Fruit fly (Drosophila melanogaster) whole organism, embryonic: ENCODE data around the gene CG15773.

Source experiments
- CG12659 ChIP-seq: fragments of 200-800 bp; sonication (Bioruptor generic); optimal IDR thresholded peaks from 3 replicates; lab custom pipeline; 2017; ENCODE audit warnings: mild to moderate bottlenecking, missing biosample characterization, missing genetic modification reagents, missing genetic modification characterization
- CG17186 ChIP-seq: fragments of 200-800 bp; sonication (Bioruptor generic); optimal IDR thresholded peaks from 3 replicates; lab custom pipeline; 2017; ENCODE audit warnings: missing biosample characterization, missing genetic modification reagents, missing genetic modification characterization
- CG2712 ChIP-seq: fragments of 200-800 bp; optimal IDR thresholded peaks from 3 replicates; lab custom pipeline; 2019; ENCODE audit warnings: missing biosample characterization, mild to moderate bottlenecking, missing genetic modification characterization, moderate library complexity
- CG30020 ChIP-seq: fragments of 200-800 bp; optimal IDR thresholded peaks from 2 replicates; lab custom pipeline; 2019; ENCODE audit warnings: missing biosample characterization, mild to moderate bottlenecking, missing genetic modification characterization, moderate library complexity
- CG42726 ChIP-seq: fragments of 200-800 bp; sonication (Bioruptor generic); IDR thresholded peaks from 2 replicates; pipeline ENCODE4 v1.3.6; 2022; ENCODE audit warnings: missing biosample characterization, missing genetic modification characterization; ENCODE audit not compliant: partially characterized antibody
- Lhr ChIP-seq: fragments of 200-800 bp; sonication (Bioruptor generic); optimal IDR thresholded peaks from 3 replicates; lab custom pipeline; 2017; ENCODE audit warnings: mild to moderate bottlenecking, missing biosample characterization, missing genetic modification reagents, missing genetic modification characterization
- dmrt11E ChIP-seq: fragments of 200-800 bp; sonication (Bioruptor generic); optimal IDR thresholded peaks from 3 replicates; lab custom pipeline; 2018; ENCODE audit warnings: missing biosample characterization, mild to moderate bottlenecking, missing genetic modification characterization, moderate library complexity
- dmrt99B ChIP-seq: fragments of 200-800 bp; sonication (Bioruptor generic); optimal IDR thresholded peaks from 2 replicates; lab custom pipeline; 2018; ENCODE audit warnings: missing biosample characterization, mild to moderate bottlenecking, missing genetic modification characterization, moderate library complexity
- dpn ChIP-seq, 2 experiments: fragments of 200-800 bp; sonication (Bioruptor generic); optimal IDR thresholded peaks; 3 replicates each; lab custom pipeline; 2016; ENCODE audit warnings: missing biosample characterization in 2 of 2, missing genetic modification characterization in 2 of 2
- fu2 ChIP-seq: fragments of 200-800 bp; sonication (Bioruptor generic); optimal IDR thresholded peaks from 2 replicates; lab custom pipeline; 2016; ENCODE audit warnings: missing biosample characterization, missing genetic modification characterization
- mirr ChIP-seq: fragments of 200-800 bp; sonication (Bioruptor generic); optimal IDR thresholded peaks from 3 replicates; lab custom pipeline; 2018; ENCODE audit warnings: missing biosample characterization, mild to moderate bottlenecking, missing genetic modification characterization

DNA sequence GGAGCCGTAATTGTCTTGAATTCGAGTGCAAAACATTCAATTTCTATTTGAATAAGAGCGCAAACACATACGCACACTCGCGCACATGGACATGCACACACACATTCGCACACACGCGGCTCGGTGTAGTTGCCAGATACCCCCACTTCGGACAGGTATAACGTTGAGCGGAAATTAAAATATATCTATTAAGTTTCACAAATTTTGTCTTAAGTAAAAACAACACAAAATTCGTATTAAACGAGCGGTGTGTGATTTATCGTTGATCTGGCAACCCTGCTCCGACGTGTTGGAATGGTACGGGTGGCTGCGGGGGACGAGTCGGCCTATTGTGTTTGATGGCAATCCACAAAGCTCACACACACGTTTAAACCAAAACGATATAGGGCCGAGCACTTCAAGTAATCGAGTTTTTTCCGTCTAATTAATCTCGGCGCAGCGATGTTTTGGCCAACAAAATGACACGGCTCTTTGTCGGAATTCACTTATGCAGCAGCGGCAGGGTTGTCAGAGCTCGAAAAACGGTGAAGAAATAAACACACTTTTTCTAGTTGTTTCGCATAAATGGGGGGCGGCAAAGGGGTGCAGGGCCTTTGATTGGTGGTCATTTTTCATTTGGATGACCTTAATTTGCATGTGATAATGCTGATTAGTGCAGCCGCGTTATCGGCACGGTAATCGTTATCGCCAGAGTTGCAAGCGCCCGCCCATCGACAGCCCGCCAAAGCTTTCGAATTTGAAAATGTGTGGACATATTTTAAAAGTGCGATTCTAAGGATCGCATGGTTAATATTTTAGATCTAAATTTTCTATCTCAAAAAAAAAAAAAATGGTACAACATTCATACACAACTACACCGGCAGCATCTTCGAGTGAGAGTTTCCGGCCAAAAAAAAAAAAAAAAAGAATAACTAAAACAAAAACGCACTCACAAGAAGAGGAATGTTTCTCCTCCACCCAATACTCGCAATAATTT is 13.6 kb downstream of the CG15773 start:
- TF ChIP-seq mirr (GFP tag; lab: Kevin White, UChicago) (peak; percentile 64), dmrt11E (peak; percentile 50), fu2 (GFP tag; lab: Kevin White, UChicago) (peak; percentile 54), CG2712 (tag; lab: Kevin White, UChicago) (peak; percentile 54), CG12659 (GFP tag; lab: Kevin White, UChicago) (peak; percentile 80), CG17186 (GFP tag; lab: Kevin White, UChicago) (peak; percentile 45), CG30020 (tag; lab: Kevin White, UChicago) (peak; percentile 23), dpn (GFP tag; optimal IDR thresholded peaks at IDR 0.05; lab: Kevin White, UChicago) (peak; percentile 51 to 55), dmrt99B (tag; lab: Kevin White, UChicago) (peak; percentile 75), Lhr (peak; percentile 41), CG42726 (GFP tag; lab: Robert Waterston, UW) (no peak)
